Worm (Caenorhabditis elegans): Measurements from ENCODE around the gene Y77E11A.8.

The Y77E11A.8 gene

DNA sequence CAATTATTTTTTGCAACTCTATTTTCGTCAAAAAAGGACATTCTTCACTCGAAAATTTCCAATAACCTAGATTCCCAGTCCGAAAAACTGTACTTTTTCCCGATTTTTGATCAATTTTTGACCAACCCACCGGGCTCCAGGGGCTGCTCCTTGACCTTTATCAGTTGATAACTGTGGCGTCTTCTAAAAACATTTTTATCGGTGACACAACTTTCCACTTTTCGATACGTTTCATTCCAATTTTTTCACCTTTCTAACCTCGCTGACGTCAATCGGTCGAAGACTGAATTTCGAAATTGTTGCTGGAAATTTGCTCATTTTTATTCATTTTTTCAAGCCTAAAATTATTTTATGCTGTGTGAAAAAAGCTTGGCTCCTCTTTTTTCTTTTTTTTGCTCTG is 35.3 kb downstream of the Y77E11A.8 start:
- TF ChIP-seq nhr-232 (tag; optimal IDR thresholded peaks at IDR 0.05) (no peak), pat-9 (tag; optimal IDR thresholded peaks at IDR 0.05) (no peak), C38D4.7 (GFP tag; optimal IDR thresholded peaks at IDR 0.05) (no peak), hlh-15 (tag; optimal IDR thresholded peaks at IDR 0.05) (no peak), dmd-4 (tag; optimal IDR thresholded peaks at IDR 0.05; ENCODE audit: borderline replicate concordance) (no peak)

DNA sequence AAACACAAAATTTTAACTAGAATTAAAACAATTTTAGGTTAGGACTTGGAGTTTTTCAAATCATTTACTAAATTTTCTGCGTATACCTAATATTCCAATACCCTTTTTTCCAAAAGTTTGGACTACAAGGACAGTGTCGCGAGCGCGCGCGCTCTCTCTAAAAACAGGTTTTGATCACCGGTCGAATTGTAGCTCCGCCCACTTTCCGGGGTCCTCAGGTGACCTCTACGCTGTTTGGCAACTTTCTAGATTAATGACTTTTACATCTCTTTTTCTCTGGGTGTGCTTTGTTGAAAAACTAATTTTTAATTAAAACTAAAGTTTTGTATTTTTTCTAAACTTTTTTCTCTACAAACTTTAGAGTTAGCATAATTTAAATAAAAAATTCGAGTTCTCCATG is 35.8 kb downstream of the Y77E11A.8 start:
- TF ChIP-seq syd-9 (tag; optimal IDR thresholded peaks at IDR 0.05) (no peak), ceh-14 (tag; optimal IDR thresholded peaks at IDR 0.05) (no peak), ceh-24 (tag; optimal IDR thresholded peaks at IDR 0.05) (no peak), elt-4 (tag; optimal IDR thresholded peaks at IDR 0.05) (no peak), pha-2 (tag; optimal IDR thresholded peaks at IDR 0.05) (no peak), ceh-48 (tag; optimal IDR thresholded peaks at IDR 0.05) (no peak), hlh-30 (tag; optimal IDR thresholded peaks at IDR 0.05; ENCODE audit: insufficient read depth) (no peak), Y22D7AL.16 (tag; optimal IDR thresholded peaks at IDR 0.05) (no peak), pqm-1 (tag; optimal IDR thresholded peaks at IDR 0.05) (no peak), ceh-6 (GFP tag; optimal IDR thresholded peaks at IDR 0.05) (no peak), fkh-10 (GFP tag; optimal IDR thresholded peaks at IDR 0.05) (no peak)

DNA sequence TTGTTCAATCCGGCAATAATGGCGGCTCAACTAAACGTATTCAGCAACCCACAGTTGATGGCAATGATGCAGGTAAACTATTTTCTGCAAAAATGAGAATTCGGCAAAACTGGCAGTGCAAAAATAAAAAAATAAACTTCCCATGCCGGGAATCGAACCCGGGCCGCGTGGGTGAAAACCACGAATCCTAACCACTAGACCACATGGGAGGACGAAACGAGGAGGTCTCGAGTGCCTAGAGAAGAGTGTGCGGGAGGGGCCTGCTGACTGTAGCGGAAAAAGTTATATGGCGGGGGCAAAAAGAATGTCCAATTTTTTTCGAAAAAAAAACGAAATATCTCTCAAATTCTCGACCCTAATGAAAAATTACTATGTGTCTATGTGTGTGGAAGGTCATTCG is 36.8 kb downstream of the Y77E11A.8 start:
- TF ChIP-seq hlh-13 (GFP tag; optimal IDR thresholded peaks at IDR 0.05) (peak; percentile 50), sdc-2 (tag; optimal IDR thresholded peaks at IDR 0.05) (peak; percentile 59), sox-2 (GFP tag; IDR thresholded peaks at IDR 0.05) (peak; percentile 43; the same call in 1 of the 2 replicates), ama-1 (optimal IDR thresholded peaks at IDR 0.05) (no peak), ceh-6 (GFP tag; optimal IDR thresholded peaks at IDR 0.05) (peak; percentile 72), ceh-34 (tag; optimal IDR thresholded peaks at IDR 0.05) (peak; percentile 54), hlh-8 (tag; optimal IDR thresholded peaks at IDR 0.05) (peak; percentile 12), ceh-22 (tag; optimal IDR thresholded peaks at IDR 0.05) (no peak), nhr-232 (tag; optimal IDR thresholded peaks at IDR 0.05) (peak; percentile 73), ceh-18 (tag; optimal IDR thresholded peaks at IDR 0.05) (peak; percentile 38), pha-2 (tag; optimal IDR thresholded peaks at IDR 0.05) (peak; percentile 49), syd-9 (tag; optimal IDR thresholded peaks at IDR 0.05) (peak; percentile 28), ceh-48 (tag; optimal IDR thresholded peaks at IDR 0.05) (peak; percentile 54), ceh-2 (tag; optimal IDR thresholded peaks at IDR 0.05) (no peak), pha-4 (tag; optimal IDR thresholded peaks at IDR 0.05) (no peak), K09A11.1 (tag; optimal IDR thresholded peaks at IDR 0.05; ENCODE audit: insufficient read depth) (peak; percentile 9), hlh-30 (tag; optimal IDR thresholded peaks at IDR 0.05; ENCODE audit: insufficient read depth) (no peak), hlh-6 (tag; optimal IDR thresholded peaks at IDR 0.05) (peak; percentile 80), dve-1 (tag; optimal IDR thresholded peaks at IDR 0.05) (no peak), nfya-1 (tag; optimal IDR thresholded peaks at IDR 0.05) (peak; percentile 16), fkh-10 (GFP tag; optimal IDR thresholded peaks at IDR 0.05) (peak; percentile 36), ets-4 (tag; optimal IDR thresholded peaks at IDR 0.05) (no peak), ceh-19 (GFP tag; optimal IDR thresholded peaks at IDR 0.05) (peak; percentile 60), pax-1 (tag; optimal IDR thresholded peaks at IDR 0.05) (no peak), ttx-3 (tag; optimal IDR thresholded peaks at IDR 0.05) (peak; percentile 63), lim-6 (tag; optimal IDR thresholded peaks at IDR 0.05) (no peak), K02D7.2 (tag; optimal IDR thresholded peaks at IDR 0.05) (peak; percentile 43), unc-86 (tag; optimal IDR thresholded peaks at IDR 0.05) (peak; percentile 28), ceh-30 (tag; optimal IDR thresholded peaks at IDR 0.05) (no peak), npax-4 (tag; optimal IDR thresholded peaks at IDR 0.05) (peak; percentile 53), pat-9 (tag; optimal IDR thresholded peaks at IDR 0.05) (no peak), T23F11.4 (GFP tag; optimal IDR thresholded peaks at IDR 0.05) (peak; percentile 59), rnt-1 (tag; optimal IDR thresholded peaks at IDR 0.05) (peak; percentile 50), unc-55 (GFP tag; optimal IDR thresholded peaks at IDR 0.05) (no peak), ceh-24 (tag; optimal IDR thresholded peaks at IDR 0.05) (no peak), Y22D7AL.16 (tag; optimal IDR thresholded peaks at IDR 0.05) (peak; percentile 59), gmeb-2 (tag; optimal IDR thresholded peaks at IDR 0.05) (peak; percentile 74), elt-2 (tag; optimal IDR thresholded peaks at IDR 0.05) (peak; percentile 82), che-1 (tag; optimal IDR thresholded peaks at IDR 0.05) (peak; percentile 70), ceh-45 (GFP tag; IDR thresholded peaks at IDR 0.05) (no peak; the same call in 1 of the 2 replicates), eyg-1 (tag; optimal IDR thresholded peaks at IDR 0.05) (peak; percentile 37), sox-4 (tag; optimal IDR thresholded peaks at IDR 0.05) (peak; percentile 61)

All from whole organism, late embryonic.